Worm (Caenorhabditis elegans) whole organism, L2 larva: ENCODE results near the gene moc-2.

Experiments used
- F13H6.1 ChIP-seq: sonication (generic microtip); optimal IDR thresholded peaks from 2 replicates; lab custom pipeline; 2016; ENCODE audit warnings: missing genetic modification characterization, missing compliant biosample characterization
- ZK546.5 ChIP-seq: sonication (generic microtip); optimal IDR thresholded peaks from 2 replicates; lab custom pipeline; 2017; ENCODE audit warnings: missing biosample characterization, missing genetic modification characterization
- crh-2 ChIP-seq: sonication (generic microtip); optimal IDR thresholded peaks from 2 replicates; lab custom pipeline; 2017; ENCODE audit warnings: missing biosample characterization, missing genetic modification characterization
- elt-3 ChIP-seq: sonication (generic microtip); optimal IDR thresholded peaks from 2 replicates; lab custom pipeline; 2017; ENCODE audit warnings: missing biosample characterization, missing genetic modification characterization
- skn-1 ChIP-seq: sonication (generic microtip); optimal IDR thresholded peaks from 2 replicates; lab custom pipeline; 2017; ENCODE audit warnings: missing biosample characterization, missing genetic modification characterization
- unc-62 ChIP-seq: fragments of 150-350 bp; optimal IDR thresholded peaks from 2 replicates; lab custom pipeline; 2014; ENCODE audit warnings: missing biosample characterization, missing genetic modification reagents, missing genetic modification characterization
- zag-1 ChIP-seq: fragments of 150-350 bp; optimal IDR thresholded peaks from 2 replicates; lab custom pipeline; 2014; ENCODE audit warnings: missing biosample characterization, missing genetic modification characterization

- TF ChIP-seq crh-2 (tag; lab: Kevin White, UChicago) (no peak), zag-1 (tag; lab: Kevin White, UChicago) (no peak), ZK546.5 (no peak), elt-3 (no peak), unc-62 (GFP tag; lab: Kevin White, UChicago) (no peak), F13H6.1 (no peak), skn-1 (tag; lab: Kevin White, UChicago) (no peak)
Observed at ce11 chrV:6464238-6464637, 39.7 kb downstream of the moc-2 start.
